Worm (Caenorhabditis elegans) whole organism, L4/young adult: ENCODE data around the gene marc-1.

Experiments
- W03F9.2 ChIP-seq: fragments of 150-350 bp; optimal IDR thresholded peaks from 2 replicates; lab custom pipeline; 2014; ENCODE audit warnings: missing biosample characterization, missing genetic modification characterization
- him-1 ChIP-seq: sonication (generic microtip); optimal IDR thresholded peaks from 2 replicates; lab custom pipeline; 2016; ENCODE audit warnings: missing genotype, missing genetic modification reagents, missing genetic modification characterization, missing compliant biosample characterization

ce11 chrV:9724021-9724671 lies 15.4 kb upstream of the marc-1 start, which contains the start of gene slcr-46.3:
- no peak for TF ChIP-seq W03F9.2
- TF ChIP-seq him-1 (tag; lab: Kevin White, UChicago) = no peak
